Worm (Caenorhabditis elegans): ENCODE measurements around the gene W02F12.4.

The W02F12.4 gene

ce11 chrV:6709050-6709683, 2.4 kb upstream of the W02F12.4 start, which contains the start of gene dlst-1 (continued):
- TF ChIP-seq mxl-3 (GFP tag; optimal IDR thresholded peaks at IDR 0.05) (peak; percentile 54), zip-2 (tag; optimal IDR thresholded peaks at IDR 0.05) (no peak), lin-29 (GFP tag; IDR thresholded peaks at IDR 0.05) (no peak), fkh-10 (GFP tag; optimal IDR thresholded peaks at IDR 0.05) (no peak), Y5F2A.4 (GFP tag; optimal IDR thresholded peaks at IDR 0.05) (no peak), rbr-2 (tag; optimal IDR thresholded peaks at IDR 0.05) (peak; percentile 37), cey-2 (tag; optimal IDR thresholded peaks at IDR 0.05; ENCODE audit: borderline replicate concordance, insufficient read depth) (no peak), ceh-28 (tag; optimal IDR thresholded peaks at IDR 0.05) (no peak), mxl-2 (GFP tag; conservative IDR thresholded peaks at IDR 0.05) (no peak), nhr-237 (tag; optimal IDR thresholded peaks at IDR 0.05) (no peak), lsy-2 (tag; optimal IDR thresholded peaks at IDR 0.05) (peak in 1 of 2 experiments; percentile 36), jun-1 (tag; optimal IDR thresholded peaks at IDR 0.05) (no peak), vab-7 (GFP tag; IDR thresholded peaks at IDR 0.05) (no peak), pqm-1 (tag; optimal IDR thresholded peaks at IDR 0.05) (no peak), aly-2 (tag; optimal IDR thresholded peaks at IDR 0.05) (no peak), snpc-4 (tag; optimal IDR thresholded peaks at IDR 0.05) (no peak), fos-1 (tag; optimal IDR thresholded peaks at IDR 0.05) (no peak), attf-4 (tag; optimal IDR thresholded peaks at IDR 0.05) (no peak)

- no peak for TF ChIP-seq lin-29 (GFP tag; IDR thresholded peaks at IDR 0.05)
- no peak for TF ChIP-seq pqm-1 (tag; optimal IDR thresholded peaks at IDR 0.05)
- no peak for TF ChIP-seq ceh-62 (tag; optimal IDR thresholded peaks at IDR 0.05)
- TF ChIP-seq saeg-2 (GFP tag; IDR thresholded peaks at IDR 0.05): no peak
- no peak for TF ChIP-seq ZK337.2 (GFP tag; IDR thresholded peaks at IDR 0.05)
- TF ChIP-seq ceh-32 (tag; optimal IDR thresholded peaks at IDR 0.05; ENCODE audit: poor library complexity): no peak
- no peak for TF ChIP-seq daf-16 (GFP tag; optimal IDR thresholded peaks at IDR 0.05)
- TF ChIP-seq daf-16 (tag; optimal IDR thresholded peaks at IDR 0.05): no peak
- no peak for TF ChIP-seq unc-39 (tag; optimal IDR thresholded peaks at IDR 0.05)
- TF ChIP-seq ceh-82 (tag; optimal IDR thresholded peaks at IDR 0.05): no peak
- no peak for TF ChIP-seq F10B5.3 (tag; optimal IDR thresholded peaks at IDR 0.05)
- TF ChIP-seq snpc-1.2 (GFP tag; IDR thresholded peaks at IDR 0.05): no peak
- TF ChIP-seq T26A8.4 (GFP tag; IDR thresholded peaks at IDR 0.05): no peak
- TF ChIP-seq nhr-102 (tag; optimal IDR thresholded peaks at IDR 0.05): no peak
These were observed 1.4 kb downstream of the W02F12.4 start for ce11 chrV:6705367-6705766.

- TF ChIP-seq lin-29 (GFP tag; IDR thresholded peaks at IDR 0.05) (no peak), ceh-44 (GFP tag; IDR thresholded peaks at IDR 0.05) (no peak), tra-1 (GFP tag; IDR thresholded peaks at IDR 0.05) (no peak), ces-1 (GFP tag; optimal IDR thresholded peaks at IDR 0.05) (no peak), dmd-6 (GFP tag; IDR thresholded peaks at IDR 0.05) (no peak), ceh-62 (tag; optimal IDR thresholded peaks at IDR 0.05) (no peak), nhr-41 (GFP tag; IDR thresholded peaks at IDR 0.05) (no peak), duxl-1 (tag; optimal IDR thresholded peaks at IDR 0.05; ENCODE audit: poor library complexity) (no peak), Y75B8A.6 (GFP tag; IDR thresholded peaks at IDR 0.05) (no peak), ceh-32 (tag; optimal IDR thresholded peaks at IDR 0.05; ENCODE audit: poor library complexity) (no peak), unc-62 (GFP tag; optimal IDR thresholded peaks at IDR 0.05 in 1 of 2) (no peak), unc-62 (tag; optimal IDR thresholded peaks at IDR 0.05) (no peak)
These were observed 2.3 kb downstream of the W02F12.4 start for ce11 chrV:6704482-6704881.

Measured in whole organism, L4 larva.